Worm (Caenorhabditis elegans) whole organism, young adult: ENCODE results near the gene ZK180.7.

Source experiments
- B0261.1 ChIP-seq: sonication (generic microtip); optimal IDR thresholded peaks from 2 replicates; lab custom pipeline; 2016; ENCODE audit warnings: mild to moderate bottlenecking, missing genetic modification characterization, moderate library complexity, missing compliant biosample characterization
- B0336.3 ChIP-seq: fragments of 200-800 bp; sonication (Bioruptor generic); IDR thresholded peaks from 2 replicates; pipeline ENCODE4 v1.3.6; 2022; ENCODE audit warnings: missing genetic modification characterization, missing compliant biosample characterization
- C06A6.2 ChIP-seq: fragments of 200-800 bp; sonication (Bioruptor generic); conservative IDR thresholded peaks from 2 replicates; pipeline ENCODE4 v1.3.6; 2022; ENCODE audit warnings: missing genetic modification characterization, missing compliant biosample characterization
- D2030.7 ChIP-seq: fragments of 200-800 bp; sonication (Bioruptor generic); IDR thresholded peaks from 2 replicates; pipeline ENCODE4 v1.3.6; 2022; ENCODE audit warnings: missing genetic modification reagents, missing genetic modification characterization, missing compliant biosample characterization
- F23B12.7 ChIP-seq: sonication (generic microtip); optimal IDR thresholded peaks from 2 replicates; lab custom pipeline; 2017; ENCODE audit warnings: missing genetic modification characterization, mild to moderate bottlenecking, missing compliant biosample characterization, antibody characterized with exemption, moderate library complexity; ENCODE audit not compliant: insufficient read depth
- F33H1.4 ChIP-seq: fragments of 200-800 bp; sonication (Bioruptor generic); IDR thresholded peaks from 2 replicates; pipeline ENCODE4 v1.3.6; 2022; ENCODE audit warnings: missing genetic modification reagents, missing genetic modification characterization, missing compliant biosample characterization
- K11D2.4 ChIP-seq: fragments of 200-800 bp; sonication (Bioruptor generic); IDR thresholded peaks from 2 replicates; pipeline ENCODE4 v1.3.6; 2022; ENCODE audit warnings: missing genetic modification reagents, missing genetic modification characterization, missing compliant biosample characterization
- ama-1 ChIP-seq, 3 experiments: fragments of 150-350 bp in 1 of 3; sonication (generic microtip) in 2 of 3; optimal IDR thresholded peaks; 2 replicates each; lab custom pipeline; 2014 to 2018; ENCODE audit warnings: missing biosample characterization in 2 of 3, missing genetic modification characterization in 2 of 3, missing genetic modification reagents in 2 of 3
- attf-5 ChIP-seq: fragments of 200-800 bp; sonication (Bioruptor generic); optimal IDR thresholded peaks from 2 replicates; lab custom pipeline; 2018; ENCODE audit warnings: mild to moderate bottlenecking, missing genetic modification characterization, missing compliant biosample characterization
- ceh-58 ChIP-seq: fragments of 200-800 bp; sonication (Bioruptor generic); IDR thresholded peaks from 2 replicates; pipeline ENCODE4 v1.3.6; 2022; ENCODE audit warnings: missing genetic modification characterization, missing compliant biosample characterization
- ceh-91 ChIP-seq: fragments of 200-800 bp; sonication (Bioruptor generic); IDR thresholded peaks from 2 replicates; pipeline ENCODE4 v1.3.6; 2022; ENCODE audit warnings: missing genetic modification reagents, missing genetic modification characterization, missing compliant biosample characterization
- dpl-1 ChIP-seq: fragments of 150-350 bp; optimal IDR thresholded peaks from 2 replicates; lab custom pipeline; 2014; ENCODE audit warnings: missing biosample characterization, missing genetic modification reagents, missing genetic modification characterization
- efl-1 ChIP-seq: fragments of 150-350 bp; optimal IDR thresholded peaks from 2 replicates; lab custom pipeline; 2014; ENCODE audit warnings: missing biosample characterization, missing genetic modification reagents, missing genetic modification characterization
- egrh-3 ChIP-seq: fragments of 200-800 bp; sonication (Bioruptor generic); IDR thresholded peaks from 2 replicates; pipeline ENCODE4 v1.3.6; 2022; ENCODE audit warnings: missing genetic modification reagents, missing genetic modification characterization, missing compliant biosample characterization
- ekl-4 ChIP-seq: fragments of 200-800 bp; sonication (Bioruptor generic); IDR thresholded peaks from 2 replicates; pipeline ENCODE4 v1.3.6; 2022; ENCODE audit warnings: missing genetic modification reagents, missing genetic modification characterization, missing compliant biosample characterization
- him-1 ChIP-seq: sonication (generic microtip); optimal IDR thresholded peaks from 2 replicates; lab custom pipeline; 2016; ENCODE audit warnings: missing genotype, missing genetic modification reagents, missing genetic modification characterization, missing compliant biosample characterization
- hlh-12 ChIP-seq: sonication (generic microtip); optimal IDR thresholded peaks from 2 replicates; lab custom pipeline; 2016; ENCODE audit warnings: missing genetic modification characterization, missing compliant biosample characterization
- hmg-1.2 ChIP-seq: fragments of 200-800 bp; sonication (Bioruptor generic); IDR thresholded peaks from 2 replicates; pipeline ENCODE4 v1.3.6; 2022; ENCODE audit warnings: missing genetic modification reagents, missing genetic modification characterization, missing compliant biosample characterization
- lag-1 ChIP-seq: fragments of 200-800 bp; sonication (Bioruptor generic); IDR thresholded peaks from 2 replicates; pipeline ENCODE4 v1.3.6; 2022; ENCODE audit warnings: missing genetic modification reagents, missing genetic modification characterization, missing compliant biosample characterization
- let-526 ChIP-seq: fragments of 200-800 bp; sonication (Bioruptor generic); IDR thresholded peaks from 2 replicates; pipeline ENCODE4 v1.3.6; 2022; ENCODE audit warnings: missing genetic modification reagents, missing genetic modification characterization, missing compliant biosample characterization
- lin-35 ChIP-seq, 3 experiments: fragments of 150-350 bp in 2 of 3; sonication (generic microtip) in 1 of 3; optimal IDR thresholded peaks; 2 replicates each; lab custom pipeline; 2014 to 2018; ENCODE audit warnings: missing biosample characterization in 3 of 3, missing genetic modification characterization in 3 of 3, missing genetic modification reagents in 3 of 3
- lir-1 ChIP-seq: fragments of 200-800 bp; sonication (Bioruptor generic); conservative IDR thresholded peaks from 2 replicates; pipeline ENCODE4 v1.3.6; 2022; ENCODE audit warnings: missing genetic modification reagents, missing genetic modification characterization, missing compliant biosample characterization
- lsl-1 ChIP-seq: fragments of 200-800 bp; sonication (Bioruptor generic); optimal IDR thresholded peaks from 2 replicates; lab custom pipeline; 2018; ENCODE audit warnings: mild to moderate bottlenecking, missing genetic modification characterization, moderate library complexity, missing compliant biosample characterization
- madf-3 ChIP-seq: fragments of 200-800 bp; sonication (Bioruptor generic); IDR thresholded peaks from 2 replicates; pipeline ENCODE4 v1.3.6; 2022; ENCODE audit warnings: missing genetic modification reagents, missing genetic modification characterization, missing compliant biosample characterization
- mcd-1 ChIP-seq: fragments of 200-800 bp; sonication (Bioruptor generic); IDR thresholded peaks from 2 replicates; pipeline ENCODE4 v1.3.6; 2022; ENCODE audit warnings: missing genetic modification reagents, missing genetic modification characterization, missing compliant biosample characterization
- mel-28 ChIP-seq: sonication (generic microtip); optimal IDR thresholded peaks from 2 replicates; lab custom pipeline; 2016; ENCODE audit warnings: borderline replicate concordance, mild to moderate bottlenecking, missing genetic modification characterization, missing compliant biosample characterization
- nfya-1 ChIP-seq: sonication (generic microtip); optimal IDR thresholded peaks from 2 replicates; lab custom pipeline; 2017; ENCODE audit warnings: antibody characterized with exemption, missing compliant biosample characterization, missing genetic modification characterization, borderline replicate concordance; ENCODE audit not compliant: insufficient read depth
- nfya-2 ChIP-seq: fragments of 200-800 bp; sonication (Bioruptor generic); IDR thresholded peaks from 2 replicates; pipeline ENCODE4 v1.3.6; 2022; ENCODE audit warnings: missing genetic modification reagents, missing genetic modification characterization, missing compliant biosample characterization
- nfyb-1 ChIP-seq: fragments of 200-800 bp; sonication (Bioruptor generic); IDR thresholded peaks from 2 replicates; pipeline ENCODE4 v1.3.6; 2022; ENCODE audit warnings: missing genetic modification reagents, missing genetic modification characterization, missing compliant biosample characterization
- nhr-179 ChIP-seq: sonication (generic microtip); optimal IDR thresholded peaks from 2 replicates; lab custom pipeline; 2016; ENCODE audit warnings: mild to moderate bottlenecking, missing genetic modification characterization, missing compliant biosample characterization
- nhr-80 ChIP-seq: sonication (generic microtip); optimal IDR thresholded peaks from 2 replicates; lab custom pipeline; 2016; ENCODE audit warnings: missing genetic modification characterization, missing compliant biosample characterization
- nhr-90 ChIP-seq: sonication (generic microtip); optimal IDR thresholded peaks from 2 replicates; lab custom pipeline; 2016; ENCODE audit warnings: missing genotype, mild to moderate bottlenecking, missing genetic modification characterization, missing compliant biosample characterization
- pbrm-1 ChIP-seq: fragments of 200-800 bp; sonication (Bioruptor generic); IDR thresholded peaks from 2 replicates; pipeline ENCODE4 v1.3.6; 2022; ENCODE audit warnings: missing genetic modification reagents, missing genetic modification characterization, missing compliant biosample characterization
- pha-4 ChIP-seq: fragments of 150-350 bp; sonication (generic microtip); optimal IDR thresholded peaks from 2 replicates; lab custom pipeline; 2014; ENCODE audit warnings: missing biosample characterization, missing genetic modification reagents, missing genetic modification characterization
- snpc-3.4 ChIP-seq: sonication (generic microtip); optimal IDR thresholded peaks from 2 replicates; lab custom pipeline; 2017; ENCODE audit warnings: missing genetic modification characterization, mild to moderate bottlenecking, missing compliant biosample characterization, antibody characterized with exemption, moderate library complexity, missing genotype, missing genetic modification reagents
- snpc-4 ChIP-seq, 5 experiments: fragments of 150-350 bp in 1 of 5; sonication (generic microtip) in 4 of 5; optimal IDR thresholded peaks; 2 replicates each; lab custom pipeline; 2014 to 2018; ENCODE audit warnings: missing genetic modification characterization in 5 of 5, missing biosample characterization in 3 of 5, antibody characterized with exemption in 2 of 5, mild to moderate bottlenecking in 2 of 5, missing compliant biosample characterization in 2 of 5, missing genotype in 2 of 5, moderate library complexity in 2 of 5, missing genetic modification reagents in 1 of 5
- unc-62 ChIP-seq: fragments of 150-350 bp; optimal IDR thresholded peaks from 2 replicates; lab custom pipeline; 2014; ENCODE audit warnings: missing biosample characterization, missing genetic modification reagents, missing genetic modification characterization
- zim-3 ChIP-seq: sonication (generic microtip); optimal IDR thresholded peaks from 2 replicates; lab custom pipeline; 2017; ENCODE audit warnings: mild to moderate bottlenecking, missing genetic modification characterization, moderate library complexity, missing compliant biosample characterization
- ztf-22 ChIP-seq: fragments of 200-800 bp; sonication (Bioruptor generic); optimal IDR thresholded peaks from 2 replicates; lab custom pipeline; 2018; ENCODE audit warnings: mild to moderate bottlenecking, missing genetic modification characterization, moderate library complexity, missing compliant biosample characterization
- ztf-25 ChIP-seq: fragments of 200-800 bp; sonication (Bioruptor generic); IDR thresholded peaks from 2 replicates; pipeline ENCODE4 v1.3.6; 2022; ENCODE audit warnings: missing genetic modification reagents, missing genetic modification characterization, missing compliant biosample characterization

ZK180.7 gene

ce11 chrIV:4470885-4471772 lies 19.2 kb upstream of the ZK180.7 start (continued):
- TF ChIP-seq lag-1 (GFP tag; lab: Robert Waterston, UW) (no peak), nhr-90 (tag; lab: Kevin White, UChicago) (no peak), hmg-1.2 (GFP tag; lab: Robert Waterston, UW) (peak; percentile 81), mel-28 (tag; lab: Kevin White, UChicago) (no peak), let-526 (GFP tag; lab: Robert Waterston, UW) (no peak), efl-1 (GFP tag; lab: Kevin White, UChicago) (peak; percentile 56), K11D2.4 (peak; percentile 55; the same call in 1 of the 2 replicates), attf-5 (GFP tag; lab: Kevin White, UChicago) (peak; percentile 64), ekl-4 (GFP tag; lab: Robert Waterston, UW) (no peak), lin-35 (GFP tag; optimal IDR thresholded peaks at IDR 0.05; lab: Kevin White, UChicago) (no peak), mcd-1 (GFP tag; lab: Robert Waterston, UW) (peak; percentile 58), pha-4 (tag; lab: Kevin White, UChicago) (no peak), him-1 (tag; lab: Kevin White, UChicago) (no peak), nfya-1 (tag; lab: Kevin White, UChicago) (no peak), F23B12.7 (tag; lab: Kevin White, UChicago) (peak; percentile 10), ztf-25 (GFP tag; lab: Robert Waterston, UW) (no peak), zim-3 (tag; lab: Kevin White, UChicago) (peak; percentile 25), B0336.3 (GFP tag; lab: Robert Waterston, UW) (peak; percentile 51; the same call in 1 of the 2 replicates), B0261.1 (tag; lab: Kevin White, UChicago) (no peak), lsl-1 (GFP tag; lab: Kevin White, UChicago) (peak; percentile 33), F33H1.4 (peak; percentile 50), nfya-2 (GFP tag; lab: Robert Waterston, UW) (no peak), ztf-22 (GFP tag; lab: Kevin White, UChicago) (no peak), unc-62 (GFP tag; lab: Kevin White, UChicago) (no peak), ceh-91 (GFP tag; lab: Robert Waterston, UW) (0 out of 2 replicates have a peak, but pooled peaks have one; percentile 22), snpc-4 (GFP tag; optimal IDR thresholded peaks at IDR 0.05; lab: Kevin White, UChicago) (no peak), snpc-4 (tag; optimal IDR thresholded peaks at IDR 0.05; lab: Kevin White, UChicago) (peak in 1 of 4 experiments; percentile 11), nfyb-1 (peak; percentile 63), egrh-3 (peak; percentile 84), ceh-58 (0 out of 2 replicates have a peak, but pooled peaks have one; percentile 5), snpc-3.4 (tag; lab: Kevin White, UChicago) (peak; percentile 23), lir-1 (GFP tag; lab: Robert Waterston, UW) (peak; percentile 38; the same call in 1 of the 2 replicates), hlh-12 (tag; lab: Kevin White, UChicago) (no peak), ama-1 (optimal IDR thresholded peaks at IDR 0.05; lab: Kevin White, UChicago) (peak; percentile 47), ama-1 (GFP tag; optimal IDR thresholded peaks at IDR 0.05; lab: Kevin White, UChicago) (peak in 1 of 2 experiments; percentile 9), pbrm-1 (GFP tag; lab: Robert Waterston, UW) (peak; percentile 72; the same call in 1 of the 2 replicates), nhr-179 (tag; lab: Kevin White, UChicago) (no peak), D2030.7 (GFP tag; lab: Robert Waterston, UW) (no peak), nhr-80 (tag; lab: Kevin White, UChicago) (peak; percentile 57), C06A6.2 (GFP tag; lab: Robert Waterston, UW) (no peak), madf-3 (peak; percentile 11; the same call in 1 of the 2 replicates), dpl-1 (GFP tag; lab: Kevin White, UChicago) (peak; percentile 4)
